Worm (Caenorhabditis elegans) whole organism, L4 larva: ENCODE measurements around the gene flp-24.

Source experiments
- F44E2.7 ChIP-seq: fragments of 200-800 bp; sonication (Bioruptor generic); IDR thresholded peaks from 2 replicates; pipeline ENCODE4 v2.1.2; 2022; ENCODE audit warnings: missing genetic modification characterization, missing compliant biosample characterization
- dmd-9 ChIP-seq: fragments of 200-800 bp; sonication (Bioruptor generic); IDR thresholded peaks from 2 replicates; pipeline ENCODE4 v1.3.6; 2022; ENCODE audit warnings: missing genetic modification reagents, missing genetic modification characterization, missing compliant biosample characterization
- madf-9 ChIP-seq: fragments of 200-800 bp; sonication (Bioruptor generic); conservative IDR thresholded peaks from 2 replicates; pipeline ENCODE4 v1.3.6; 2022; ENCODE audit warnings: missing genetic modification reagents, missing genetic modification characterization, missing compliant biosample characterization
- nhr-237 ChIP-seq: sonication (generic microtip); optimal IDR thresholded peaks from 2 replicates; lab custom pipeline; 2017; ENCODE audit warnings: missing biosample characterization, missing genetic modification characterization
- pha-4 ChIP-seq, 2 experiments: fragments of 150-350 bp in 1 of 2; fragments of 200-800 bp in 1 of 2; sonication (Bioruptor generic) in 1 of 2; IDR thresholded peaks in 1 of 2; optimal IDR thresholded peaks in 1 of 2; 2 replicates each; pipeline versions ENCODE4 v1.3.6 to Lab custom; 2014 to 2022; ENCODE audit warnings: missing genetic modification characterization in 2 of 2, missing genetic modification reagents in 2 of 2, missing biosample characterization in 1 of 2, missing compliant biosample characterization in 1 of 2
- zag-1 ChIP-seq: fragments of 150-350 bp; optimal IDR thresholded peaks from 2 replicates; lab custom pipeline; 2014; ENCODE audit warnings: missing biosample characterization, missing genetic modification characterization
- zip-2 ChIP-seq: fragments of 150-350 bp; optimal IDR thresholded peaks from 2 replicates; lab custom pipeline; 2014; ENCODE audit warnings: missing biosample characterization, missing genetic modification characterization

DNA sequence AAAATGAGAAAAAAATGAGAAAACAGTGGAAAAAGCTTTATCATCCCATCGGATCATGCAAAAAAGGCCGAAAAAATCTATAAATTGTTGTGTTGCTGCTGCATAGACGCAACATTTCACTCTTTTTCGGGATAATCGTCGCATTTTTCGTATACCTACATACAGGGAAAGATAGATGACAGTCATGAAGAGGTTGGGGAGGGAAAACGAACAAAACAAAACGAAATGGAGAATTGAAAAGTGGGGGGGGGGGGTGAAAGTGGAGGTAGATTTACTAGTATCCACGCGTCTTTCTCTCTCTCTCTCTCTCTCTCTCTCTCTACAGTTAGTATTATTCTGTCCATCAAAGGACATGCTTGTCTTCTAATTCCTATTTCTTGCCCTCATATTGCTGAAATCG lies 19.5 kb downstream of the flp-24 start:
- TF ChIP-seq zip-2 (tag; lab: Kevin White, UChicago) = no peak
- no peak for TF ChIP-seq zag-1 (tag; lab: Kevin White, UChicago)
- no peak for TF ChIP-seq F44E2.7 (GFP tag; lab: Robert Waterston, UW)
- no peak for TF ChIP-seq nhr-237 (tag; lab: Kevin White, UChicago)
- TF ChIP-seq madf-9 (GFP tag; lab: Robert Waterston, UW) = no peak
- no peak for TF ChIP-seq dmd-9
- no peak for TF ChIP-seq pha-4 (GFP tag; IDR thresholded peaks at IDR 0.05; lab: Robert Waterston, UW)
- no peak for TF ChIP-seq pha-4 (tag; optimal IDR thresholded peaks at IDR 0.05; lab: Kevin White, UChicago)
